Fruit fly (Drosophila melanogaster) whole organism, embryonic: Measurements from ENCODE around the gene Ice2.

Source experiments
- BEAF-32 ChIP-seq: fragments of 200-800 bp; sonication (Bioruptor generic); optimal IDR thresholded peaks from 3 replicates; lab custom pipeline; 2017; ENCODE audit warnings: missing biosample characterization, missing genetic modification characterization, mild to moderate bottlenecking, moderate library complexity, missing genetic modification reagents
- CG12219 ChIP-seq: fragments of 200-800 bp; sonication (Bioruptor generic); optimal IDR thresholded peaks from 3 replicates; lab custom pipeline; 2018; ENCODE audit warnings: missing biosample characterization, mild to moderate bottlenecking, missing genetic modification characterization
- CG12299 ChIP-seq: fragments of 200-800 bp; sonication (Bioruptor generic); optimal IDR thresholded peaks from 2 replicates; lab custom pipeline; 2018; ENCODE audit warnings: missing biosample characterization, mild to moderate bottlenecking, missing genetic modification characterization
- CG12391 ChIP-seq: fragments of 200-800 bp; sonication (Bioruptor generic); optimal IDR thresholded peaks from 3 replicates; lab custom pipeline; 2018; ENCODE audit warnings: missing biosample characterization, mild to moderate bottlenecking, missing genetic modification characterization, moderate library complexity
- CG12659 ChIP-seq: fragments of 200-800 bp; sonication (Bioruptor generic); optimal IDR thresholded peaks from 3 replicates; lab custom pipeline; 2017; ENCODE audit warnings: mild to moderate bottlenecking, missing biosample characterization, missing genetic modification reagents, missing genetic modification characterization
- CG13624 ChIP-seq: fragments of 200-800 bp; sonication (Bioruptor generic); optimal IDR thresholded peaks from 2 replicates; lab custom pipeline; 2016; ENCODE audit warnings: missing biosample characterization, missing genetic modification characterization
- CG15479 ChIP-seq: fragments of 200-800 bp; sonication (Bioruptor generic); optimal IDR thresholded peaks from 3 replicates; lab custom pipeline; 2019; ENCODE audit warnings: missing biosample characterization, mild to moderate bottlenecking, missing genetic modification characterization, moderate library complexity
- CG16779 ChIP-seq: fragments of 200-800 bp; sonication (Bioruptor generic); IDR thresholded peaks from 2 replicates; pipeline ENCODE4 v1.3.6; 2022; ENCODE audit warnings: missing biosample characterization, missing genetic modification characterization
- CG17328 ChIP-seq: fragments of 200-800 bp; sonication (Bioruptor generic); IDR thresholded peaks from 2 replicates; pipeline ENCODE4 v1.3.6; 2022; ENCODE audit warnings: missing biosample characterization, missing genetic modification characterization
- CG2199 ChIP-seq: fragments of 200-800 bp; sonication (Bioruptor generic); IDR thresholded peaks from 3 replicates; pipeline ENCODE4 v1.3.6; 2022; ENCODE audit warnings: missing biosample characterization, missing genetic modification characterization
- CG33213 ChIP-seq: fragments of 200-800 bp; sonication (Bioruptor generic); optimal IDR thresholded peaks from 3 replicates; lab custom pipeline; 2016; ENCODE audit warnings: missing biosample characterization, missing genetic modification characterization
- CG34224 ChIP-seq: fragments of 200-800 bp; sonication (Bioruptor generic); IDR thresholded peaks from 3 replicates; pipeline ENCODE4 v1.3.6; 2022; ENCODE audit warnings: missing biosample characterization, missing genetic modification characterization; ENCODE audit not compliant: partially characterized antibody
- CG34376 ChIP-seq: fragments of 200-800 bp; sonication (Bioruptor generic); optimal IDR thresholded peaks from 2 replicates; lab custom pipeline; 2018; ENCODE audit warnings: missing biosample characterization, mild to moderate bottlenecking, missing genetic modification characterization
- CG4730 ChIP-seq: fragments of 200-800 bp; sonication (Bioruptor generic); IDR thresholded peaks from 2 replicates; pipeline ENCODE4 v1.3.6; 2022; ENCODE audit warnings: missing biosample characterization, missing genetic modification characterization
- CG4820 ChIP-seq: fragments of 200-800 bp; sonication (Bioruptor generic); optimal IDR thresholded peaks from 3 replicates; lab custom pipeline; 2016; ENCODE audit warnings: missing biosample characterization, missing genetic modification characterization
- CG8765 ChIP-seq: fragments of 200-800 bp; sonication (Bioruptor generic); IDR thresholded peaks from 2 replicates; pipeline ENCODE4 v1.3.6; 2022; ENCODE audit warnings: missing biosample characterization, missing genetic modification characterization
- CG9215 ChIP-seq: fragments of 200-800 bp; sonication (Bioruptor generic); IDR thresholded peaks from 2 replicates; pipeline ENCODE4 v1.3.6; 2022; ENCODE audit warnings: missing biosample characterization, missing genetic modification characterization
- CG9609 ChIP-seq: fragments of 200-800 bp; sonication (Bioruptor generic); optimal IDR thresholded peaks from 3 replicates; lab custom pipeline; 2016; ENCODE audit warnings: missing biosample characterization, missing genetic modification characterization
- CG9797 ChIP-seq: fragments of 200-800 bp; sonication (Bioruptor generic); optimal IDR thresholded peaks from 3 replicates; lab custom pipeline; 2018; ENCODE audit warnings: missing biosample characterization, mild to moderate bottlenecking, missing genetic modification characterization
- Camta ChIP-seq: fragments of 200-800 bp; sonication (Bioruptor generic); optimal IDR thresholded peaks from 2 replicates; lab custom pipeline; 2016; ENCODE audit warnings: missing biosample characterization, missing genetic modification characterization
- Chrac-16 ChIP-seq: fragments of 200-800 bp; sonication (Bioruptor generic); optimal IDR thresholded peaks from 3 replicates; lab custom pipeline; 2016; ENCODE audit warnings: missing biosample characterization, missing genetic modification characterization
- Deaf1 ChIP-seq: fragments of 200-800 bp; optimal IDR thresholded peaks from 3 replicates; lab custom pipeline; 2019; ENCODE audit warnings: missing biosample characterization, mild to moderate bottlenecking, missing genetic modification characterization, moderate library complexity
- HLHmδ ChIP-seq: fragments of 200-800 bp; sonication (Bioruptor generic); optimal IDR thresholded peaks from 2 replicates; lab custom pipeline; 2018; ENCODE audit warnings: missing biosample characterization, mild to moderate bottlenecking, missing genetic modification characterization, moderate library complexity
- Hmx ChIP-seq: fragments of 200-800 bp; sonication (Bioruptor generic); optimal IDR thresholded peaks from 2 replicates; lab custom pipeline; 2016; ENCODE audit warnings: missing biosample characterization, missing genetic modification characterization
- Hr39 ChIP-seq: fragments of >200 bp; optimal IDR thresholded peaks from 2 replicates; lab custom pipeline; 2017
- MESR4 ChIP-seq: fragments of 200-800 bp; sonication (Bioruptor generic); optimal IDR thresholded peaks from 2 replicates; lab custom pipeline; 2018; ENCODE audit warnings: missing biosample characterization, mild to moderate bottlenecking, missing genetic modification characterization, moderate library complexity
- Mad ChIP-seq: fragments of 200-800 bp; sonication (Bioruptor generic); optimal IDR thresholded peaks from 2 replicates; lab custom pipeline; 2016; ENCODE audit warnings: missing biosample characterization, missing genetic modification characterization
- NC2β ChIP-seq: fragments of 200-800 bp; sonication (Bioruptor generic); optimal IDR thresholded peaks from 2 replicates; lab custom pipeline; 2016; ENCODE audit warnings: missing biosample characterization, missing genetic modification characterization
- TFAM ChIP-seq: fragments of 200-800 bp; sonication (Bioruptor generic); optimal IDR thresholded peaks from 2 replicates; lab custom pipeline; 2017; ENCODE audit warnings: missing biosample characterization, missing genetic modification characterization, inconsistent platforms
- Taf1 ChIP-seq: fragments of 200-800 bp; sonication (Bioruptor generic); IDR thresholded peaks from 2 replicates; pipeline ENCODE4 v1.3.6; 2022; ENCODE audit warnings: missing biosample characterization, missing genetic modification characterization
- aop ChIP-seq: fragments of 200-800 bp; sonication (Bioruptor generic); IDR thresholded peaks from 2 replicates; pipeline ENCODE4 v1.3.6; 2022; ENCODE audit warnings: missing biosample characterization, missing genetic modification characterization
- ap ChIP-seq: fragments of 200-800 bp; sonication (Bioruptor generic); IDR thresholded peaks from 2 replicates; pipeline ENCODE4 v1.3.6; 2022; ENCODE audit warnings: missing biosample characterization, missing genetic modification characterization
- ato ChIP-seq: fragments of 200-800 bp; sonication (Bioruptor generic); IDR thresholded peaks from 2 replicates; pipeline ENCODE4 v1.3.6; 2022; ENCODE audit warnings: missing biosample characterization, missing genetic modification characterization; ENCODE audit not compliant: partially characterized antibody
- br ChIP-seq: fragments of >200 bp; optimal IDR thresholded peaks from 2 replicates; lab custom pipeline; 2017
- dmrt11E ChIP-seq: fragments of 200-800 bp; sonication (Bioruptor generic); optimal IDR thresholded peaks from 3 replicates; lab custom pipeline; 2018; ENCODE audit warnings: missing biosample characterization, mild to moderate bottlenecking, missing genetic modification characterization, moderate library complexity
- gcm2 ChIP-seq: fragments of 200-800 bp; sonication (Bioruptor generic); optimal IDR thresholded peaks from 2 replicates; lab custom pipeline; 2016; ENCODE audit warnings: missing biosample characterization, missing genetic modification characterization
- gsb ChIP-seq: fragments of 200-800 bp; sonication (Bioruptor generic); IDR thresholded peaks from 2 replicates; pipeline ENCODE4 v1.3.6; 2022; ENCODE audit warnings: missing biosample characterization, missing genetic modification characterization
- ind ChIP-seq: fragments of 200-800 bp; sonication (Bioruptor generic); optimal IDR thresholded peaks from 3 replicates; lab custom pipeline; 2016; ENCODE audit warnings: missing biosample characterization, missing genetic modification characterization
- jing ChIP-seq: fragments of 200-800 bp; sonication (Bioruptor generic); optimal IDR thresholded peaks from 2 replicates; lab custom pipeline; 2018; ENCODE audit warnings: missing biosample characterization, mild to moderate bottlenecking, missing genetic modification characterization
- kah ChIP-seq: fragments of 200-800 bp; sonication (Bioruptor generic); optimal IDR thresholded peaks from 2 replicates; lab custom pipeline; 2018; ENCODE audit warnings: missing biosample characterization, mild to moderate bottlenecking, missing genetic modification characterization
- luna ChIP-seq: fragments of 200-800 bp; sonication (Bioruptor generic); optimal IDR thresholded peaks from 2 replicates; lab custom pipeline; 2016; ENCODE audit warnings: missing biosample characterization, missing genetic modification characterization
- nau ChIP-seq: fragments of 200-800 bp; sonication (Bioruptor generic); optimal IDR thresholded peaks from 3 replicates; lab custom pipeline; 2017; ENCODE audit warnings: missing biosample characterization, mild to moderate bottlenecking, missing genetic modification characterization, missing genetic modification reagents
- odd ChIP-seq: fragments of 200-800 bp; sonication (Bioruptor generic); optimal IDR thresholded peaks from 2 replicates; lab custom pipeline; 2017; ENCODE audit warnings: missing biosample characterization, mild to moderate bottlenecking, missing genetic modification characterization
- p53 ChIP-seq: fragments of 200-800 bp; sonication (Bioruptor generic); optimal IDR thresholded peaks from 2 replicates; lab custom pipeline; 2016; ENCODE audit warnings: missing biosample characterization, missing genetic modification characterization
- pros ChIP-seq: fragments of 200-800 bp; sonication (Bioruptor generic); optimal IDR thresholded peaks from 3 replicates; lab custom pipeline; 2019; ENCODE audit warnings: missing biosample characterization, mild to moderate bottlenecking, missing genetic modification characterization, moderate library complexity
- run ChIP-seq: fragments of 200-800 bp; sonication (Bioruptor generic); optimal IDR thresholded peaks from 3 replicates; lab custom pipeline; 2018; ENCODE audit warnings: missing biosample characterization, mild to moderate bottlenecking, missing genetic modification characterization
- ssp ChIP-seq: fragments of 200-800 bp; sonication (Bioruptor generic); IDR thresholded peaks from 2 replicates; pipeline ENCODE4 v1.3.6; 2022; ENCODE audit warnings: missing biosample characterization, missing genetic modification characterization
- stc ChIP-seq: fragments of 200-800 bp; sonication (Bioruptor generic); IDR thresholded peaks from 2 replicates; pipeline ENCODE4 v1.3.6; 2022; ENCODE audit warnings: missing biosample characterization, missing genetic modification characterization
- tio ChIP-seq: fragments of 200-800 bp; sonication (Bioruptor generic); optimal IDR thresholded peaks from 2 replicates; lab custom pipeline; 2017; ENCODE audit warnings: missing biosample characterization, missing genetic modification characterization, inconsistent platforms
- wdn ChIP-seq: fragments of 200-800 bp; sonication (Bioruptor generic); IDR thresholded peaks from 2 replicates; pipeline ENCODE4 v1.3.6; 2022; ENCODE audit warnings: missing biosample characterization, missing genetic modification characterization
- wor ChIP-seq: fragments of 200-800 bp; sonication (Bioruptor generic); IDR thresholded peaks from 2 replicates; pipeline ENCODE4 v1.3.6; 2022; ENCODE audit warnings: missing biosample characterization, missing genetic modification characterization

The Ice2 gene

dm6 chr3R:21112742-21113465 lies 17.1 kb upstream of the Ice2 start (continued):
- no peak for TF ChIP-seq CG34224 (GFP tag; lab: Robert Waterston, UW)
- peak; percentile 90 for TF ChIP-seq CG12219 (GFP tag; lab: Kevin White, UChicago)
- peak; percentile 52 for TF ChIP-seq Taf1 (GFP tag; lab: Robert Waterston, UW)
- TF ChIP-seq nau (GFP tag; lab: Kevin White, UChicago): peak; percentile 82
- no peak for TF ChIP-seq HLHmδ (GFP tag; lab: Kevin White, UChicago)
- TF ChIP-seq ato (GFP tag; lab: Robert Waterston, UW): no peak
- peak; percentile 86 for TF ChIP-seq CG12659 (GFP tag; lab: Kevin White, UChicago)
- TF ChIP-seq Chrac-16 (GFP tag; lab: Kevin White, UChicago): peak; percentile 80
- peak; percentile 78 for TF ChIP-seq CG12299 (tag; lab: Kevin White, UChicago)
- peak; percentile 67 for TF ChIP-seq TFAM (GFP tag; lab: Kevin White, UChicago)
- peak; percentile 91 for TF ChIP-seq stc (GFP tag; lab: Robert Waterston, UW)
- peak; percentile 76 for TF ChIP-seq gsb (GFP tag; lab: Robert Waterston, UW)
- peak; percentile 78 for TF ChIP-seq ap (GFP tag; lab: Robert Waterston, UW)
- TF ChIP-seq CG12391: peak; percentile 91
- no peak for TF ChIP-seq Hr39
- TF ChIP-seq dmrt11E (tag; lab: Kevin White, UChicago): peak; percentile 74
- peak; percentile 46 for TF ChIP-seq p53 (GFP tag; lab: Kevin White, UChicago)
- TF ChIP-seq gcm2 (GFP tag; lab: Kevin White, UChicago): peak; percentile 75
- no peak for TF ChIP-seq pros (GFP tag; lab: Kevin White, UChicago)
- TF ChIP-seq CG9215 (GFP tag; lab: Robert Waterston, UW): peak; percentile 61
- TF ChIP-seq Camta (GFP tag; lab: Kevin White, UChicago): peak; percentile 83
- no peak for TF ChIP-seq CG9797
- peak; percentile 87 for TF ChIP-seq CG13624
- peak; percentile 84 for TF ChIP-seq tio (GFP tag; lab: Kevin White, UChicago)
- peak; percentile 81 for TF ChIP-seq run (tag; lab: Kevin White, UChicago)
- no peak for TF ChIP-seq CG15479
- peak; percentile 35; the same call in 1 of the 2 replicates for TF ChIP-seq aop
- peak; percentile 62 for TF ChIP-seq ssp
- TF ChIP-seq kah (GFP tag; lab: Kevin White, UChicago): peak; percentile 78
- TF ChIP-seq wor (GFP tag; lab: Robert Waterston, UW): peak; percentile 77
- TF ChIP-seq CG9609 (GFP tag; lab: Kevin White, UChicago): peak; percentile 87
- TF ChIP-seq jing (GFP tag; lab: Kevin White, UChicago): peak; percentile 81
- TF ChIP-seq BEAF-32 (GFP tag; lab: Kevin White, UChicago): no peak
- peak; percentile 25 for TF ChIP-seq MESR4 (GFP tag; lab: Kevin White, UChicago)
- TF ChIP-seq NC2β (GFP tag; lab: Kevin White, UChicago): peak; percentile 89
- peak; percentile 83 for TF ChIP-seq CG33213 (GFP tag; lab: Kevin White, UChicago)
- TF ChIP-seq CG4820 (GFP tag; lab: Kevin White, UChicago): peak; percentile 81
- TF ChIP-seq luna: peak; percentile 80
- peak; percentile 81 for TF ChIP-seq CG16779 (GFP tag; lab: Robert Waterston, UW)
- peak; percentile 84 for TF ChIP-seq wdn (GFP tag; lab: Robert Waterston, UW)
- peak; percentile 80 for TF ChIP-seq odd (GFP tag; lab: Kevin White, UChicago)
- TF ChIP-seq CG34376 (GFP tag; lab: Kevin White, UChicago): no peak
- TF ChIP-seq Deaf1 (tag; lab: Kevin White, UChicago): no peak
- TF ChIP-seq br (lab: Kevin White, UChicago): no peak
- peak; percentile 89 for TF ChIP-seq CG17328 (GFP tag; lab: Robert Waterston, UW)
- TF ChIP-seq CG8765 (GFP tag; lab: Robert Waterston, UW): 0 out of 2 replicates have a peak, but pooled peaks have one; percentile 47
- peak; percentile 50 for TF ChIP-seq ind (GFP tag; lab: Kevin White, UChicago)
- peak; percentile 59 for TF ChIP-seq Hmx
- peak; percentile 85 for TF ChIP-seq CG4730 (GFP tag; lab: Robert Waterston, UW)
- peak; percentile 82 for TF ChIP-seq Mad
- peak; percentile 70; the same call in 1 of the 3 replicates for TF ChIP-seq CG2199 (GFP tag; lab: Robert Waterston, UW)
